Fruit fly (Drosophila melanogaster): ENCODE measurements around the gene Rpn5.

Gene Rpn5

DNA sequence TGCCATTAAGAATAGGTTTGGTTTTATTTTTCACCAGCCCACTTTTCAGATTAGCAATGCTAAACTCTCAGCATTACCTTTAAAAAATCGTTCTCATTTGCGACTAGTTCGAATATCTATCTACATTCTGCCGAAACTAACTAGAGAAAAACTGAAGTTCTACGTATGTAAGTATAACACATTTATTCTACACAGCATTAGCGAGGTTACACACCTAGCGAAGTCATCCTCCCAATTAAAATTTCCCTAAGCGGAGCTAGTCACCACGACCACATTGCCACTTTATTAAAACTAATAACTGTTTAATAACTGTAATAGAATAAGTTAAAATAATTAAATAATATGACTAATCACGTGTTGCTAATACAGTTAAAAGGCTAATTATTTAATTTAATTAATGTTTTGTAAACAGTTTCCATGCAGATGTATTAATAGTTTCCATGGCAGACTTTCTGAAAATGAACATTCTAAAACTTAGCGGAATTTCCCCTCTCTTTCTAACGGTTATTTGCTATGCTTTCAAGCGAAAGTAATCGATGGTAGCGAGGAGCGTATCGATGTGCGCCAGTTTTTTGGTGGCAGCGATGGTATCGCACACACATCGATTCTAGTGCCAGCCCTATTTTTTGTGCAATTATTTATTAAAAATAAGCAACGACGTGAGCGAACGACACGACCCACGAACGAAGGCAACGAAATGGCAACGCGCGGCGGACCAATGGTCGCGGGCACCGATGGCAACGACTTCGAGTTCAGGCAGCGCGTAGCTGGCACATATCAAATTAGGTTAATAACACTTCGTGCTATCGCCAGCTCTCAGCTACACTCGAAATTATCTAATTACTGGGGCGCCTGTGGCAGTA lies 10.3 kb upstream of the Rpn5 start, which contains the start of gene jagn (continued):
- peak; percentile 79 for TF ChIP-seq CG6272 (GFP tag; IDR thresholded peaks at IDR 0.05)
- peak; percentile 2 for TF ChIP-seq CG18599 (GFP tag; optimal IDR thresholded peaks at IDR 0.05)
- no peak for TF ChIP-seq sqz (GFP tag; optimal IDR thresholded peaks at IDR 0.05)
- no peak for TF ChIP-seq dan (GFP tag; IDR thresholded peaks at IDR 0.05)
- TF ChIP-seq CG12104 (GFP tag; optimal IDR thresholded peaks at IDR 0.05) = peak; percentile 59
- peak; percentile 38 for TF ChIP-seq CG15269 (tag; optimal IDR thresholded peaks at IDR 0.05)
- TF ChIP-seq zen2 (GFP tag; IDR thresholded peaks at IDR 0.05; ENCODE audit: partially characterized antibody) = peak; percentile 99
- TF ChIP-seq Hmx (GFP tag; optimal IDR thresholded peaks at IDR 0.05) = no peak
- TF ChIP-seq esg (GFP tag; conservative IDR thresholded peaks at IDR 0.05) = no peak
- TF ChIP-seq pzg (GFP tag; optimal IDR thresholded peaks at IDR 0.05) = peak; percentile 90
- TF ChIP-seq z (GFP tag; IDR thresholded peaks at IDR 0.05) = no peak
- peak; percentile 66 for TF ChIP-seq Antp (GFP tag; optimal IDR thresholded peaks at IDR 0.05)
- no peak for TF ChIP-seq CG2875 (GFP tag; optimal IDR thresholded peaks at IDR 0.05)
- no peak for TF ChIP-seq wek (GFP tag; optimal IDR thresholded peaks at IDR 0.05)
- TF ChIP-seq CG17802 (tag; optimal IDR thresholded peaks at IDR 0.05) = peak; percentile 36
- TF ChIP-seq pnt (GFP tag; optimal IDR thresholded peaks at IDR 0.05) = no peak
- no peak for TF ChIP-seq CG31365 (tag; optimal IDR thresholded peaks at IDR 0.05)
- no peak for TF ChIP-seq br (optimal IDR thresholded peaks at IDR 0.05)
- TF ChIP-seq dati (GFP tag; IDR thresholded peaks at IDR 0.05) = no peak
- TF ChIP-seq CG11723 (GFP tag; optimal IDR thresholded peaks at IDR 0.05) = peak; percentile 54
- peak; percentile 44; the same call in 1 of the 2 replicates for TF ChIP-seq E2f2 (GFP tag; IDR thresholded peaks at IDR 0.05)
- peak; percentile 54 for TF ChIP-seq CG17912 (GFP tag; optimal IDR thresholded peaks at IDR 0.05)
- TF ChIP-seq croc (GFP tag; conservative IDR thresholded peaks at IDR 0.05) = no peak
- no peak for TF ChIP-seq sim (GFP tag; IDR thresholded peaks at IDR 0.05)
- TF ChIP-seq HmgZ (tag; optimal IDR thresholded peaks at IDR 0.05) = peak; percentile 46
- TF ChIP-seq Trl (optimal IDR thresholded peaks at IDR 0.05) = no peak
- peak; percentile 50 for TF ChIP-seq Trl (GFP tag; optimal IDR thresholded peaks at IDR 0.05)
- TF ChIP-seq CoRest (tag; optimal IDR thresholded peaks at IDR 0.05) = peak; percentile 82
- no peak for TF ChIP-seq Lim3 (GFP tag; IDR thresholded peaks at IDR 0.05)
- peak; percentile 1 for TF ChIP-seq grn (GFP tag; optimal IDR thresholded peaks at IDR 0.05)
- TF ChIP-seq Aef1 (GFP tag; IDR thresholded peaks at IDR 0.05) = peak; percentile 52
- TF ChIP-seq Stat92E (GFP tag; optimal IDR thresholded peaks at IDR 0.05) = peak in 1 of 3 experiments; percentile 9
- 0 out of 2 replicates have a peak, but pooled peaks have one; percentile 29 for TF ChIP-seq HLH3B (GFP tag; IDR thresholded peaks at IDR 0.05)
- TF ChIP-seq tup (GFP tag; optimal IDR thresholded peaks at IDR 0.05) = peak; percentile 6
- no peak for TF ChIP-seq Ravus (GFP tag; IDR thresholded peaks at IDR 0.05)
- TF ChIP-seq nom (GFP tag; optimal IDR thresholded peaks at IDR 0.05) = no peak
- peak; percentile 98 for TF ChIP-seq unc-4 (GFP tag; IDR thresholded peaks at IDR 0.05; ENCODE audit: partially characterized antibody)
- TF ChIP-seq ab (GFP tag; optimal IDR thresholded peaks at IDR 0.05) = peak; percentile 11
- TF ChIP-seq Dbx (GFP tag; IDR thresholded peaks at IDR 0.05) = peak; percentile 83
- TF ChIP-seq CG17359 (tag; optimal IDR thresholded peaks at IDR 0.05) = peak; percentile 31
- TF ChIP-seq CG6254 (GFP tag; optimal IDR thresholded peaks at IDR 0.05) = peak; percentile 12
- peak; percentile 4; the same call in 1 of the 3 replicates for TF ChIP-seq CG2889 (GFP tag; IDR thresholded peaks at IDR 0.05)
- peak; percentile 59 for TF ChIP-seq shn (GFP tag; optimal IDR thresholded peaks at IDR 0.05)
- no peak; the same call in 1 of the 2 replicates for TF ChIP-seq Drgx (GFP tag; IDR thresholded peaks at IDR 0.05)
- TF ChIP-seq sens-2 (GFP tag; IDR thresholded peaks at IDR 0.05) = no peak
- TF ChIP-seq tx (GFP tag; optimal IDR thresholded peaks at IDR 0.05) = peak; percentile 48
- TF ChIP-seq CG14710 (tag; optimal IDR thresholded peaks at IDR 0.05) = peak; percentile 82
- no peak for TF ChIP-seq BtbVII (GFP tag; optimal IDR thresholded peaks at IDR 0.05)
- peak; percentile 2 for TF ChIP-seq CG15011 (GFP tag; optimal IDR thresholded peaks at IDR 0.05)

Data from whole organism, embryonic.